Fruit fly (Drosophila melanogaster) whole organism, embryonic: ENCODE data around the gene Sbp2.

Source experiments
- CG10209 ChIP-seq: fragments of 200-800 bp; sonication (Bioruptor generic); optimal IDR thresholded peaks from 3 replicates; lab custom pipeline; 2017; ENCODE audit warnings: missing biosample characterization, mild to moderate bottlenecking, missing genetic modification characterization, missing genetic modification reagents
- CG10462 ChIP-seq: fragments of 200-800 bp; sonication (Bioruptor generic); optimal IDR thresholded peaks from 2 replicates; lab custom pipeline; 2016; ENCODE audit warnings: missing biosample characterization, missing genetic modification characterization
- CG11560 ChIP-seq: fragments of 200-800 bp; sonication (Bioruptor generic); IDR thresholded peaks from 3 replicates; pipeline ENCODE4 v1.3.6; 2022; ENCODE audit warnings: missing biosample characterization, missing genetic modification characterization
- CG12236 ChIP-seq: fragments of 200-800 bp; sonication (Bioruptor generic); optimal IDR thresholded peaks from 2 replicates; lab custom pipeline; 2016; ENCODE audit warnings: missing biosample characterization, missing genetic modification characterization
- CG13287 ChIP-seq: fragments of 200-800 bp; sonication (Bioruptor generic); IDR thresholded peaks from 2 replicates; pipeline ENCODE4 v1.3.6; 2022; ENCODE audit warnings: missing biosample characterization, missing genetic modification characterization; ENCODE audit not compliant: partially characterized antibody
- CG13424 ChIP-seq: fragments of 200-800 bp; sonication (Bioruptor generic); optimal IDR thresholded peaks from 2 replicates; lab custom pipeline; 2019; ENCODE audit warnings: missing biosample characterization, mild to moderate bottlenecking, missing genetic modification characterization, moderate library complexity
- CG15073 ChIP-seq: fragments of 200-800 bp; sonication (Bioruptor generic); optimal IDR thresholded peaks from 2 replicates; lab custom pipeline; 2016; ENCODE audit warnings: missing biosample characterization, missing genetic modification characterization
- CG17912 ChIP-seq: fragments of 200-800 bp; sonication (Bioruptor generic); optimal IDR thresholded peaks from 2 replicates; lab custom pipeline; 2018; ENCODE audit warnings: missing biosample characterization, mild to moderate bottlenecking, missing genetic modification characterization
- CG2202 ChIP-seq: fragments of 200-800 bp; sonication (Bioruptor generic); optimal IDR thresholded peaks from 2 replicates; lab custom pipeline; 2018; ENCODE audit warnings: missing biosample characterization, mild to moderate bottlenecking, missing genetic modification characterization
- CG33213 ChIP-seq: fragments of 200-800 bp; sonication (Bioruptor generic); optimal IDR thresholded peaks from 3 replicates; lab custom pipeline; 2016; ENCODE audit warnings: missing biosample characterization, missing genetic modification characterization
- CG3407 ChIP-seq: fragments of 200-800 bp; sonication (Bioruptor generic); optimal IDR thresholded peaks from 2 replicates; lab custom pipeline; 2018; ENCODE audit warnings: missing biosample characterization, mild to moderate bottlenecking, missing genetic modification characterization
- CG5180 ChIP-seq: fragments of 200-800 bp; sonication (Bioruptor generic); optimal IDR thresholded peaks from 3 replicates; lab custom pipeline; 2017; ENCODE audit warnings: missing biosample characterization, missing genetic modification characterization, mild to moderate bottlenecking, moderate library complexity, missing genetic modification reagents
- CG7928 ChIP-seq: fragments of 200-800 bp; sonication (Bioruptor generic); optimal IDR thresholded peaks from 2 replicates; lab custom pipeline; 2017; ENCODE audit warnings: missing biosample characterization, mild to moderate bottlenecking, missing genetic modification characterization
- CG8290 ChIP-seq, 3 experiments: fragments of 200-800 bp; sonication (Bioruptor generic); optimal IDR thresholded peaks; 2 replicates each; lab custom pipeline; 2016 to 2019; ENCODE audit warnings: missing biosample characterization in 3 of 3, missing genetic modification characterization in 3 of 3, mild to moderate bottlenecking in 2 of 3, moderate library complexity in 1 of 3
- CG9609 ChIP-seq: fragments of 200-800 bp; sonication (Bioruptor generic); optimal IDR thresholded peaks from 3 replicates; lab custom pipeline; 2016; ENCODE audit warnings: missing biosample characterization, missing genetic modification characterization
- CG9797 ChIP-seq: fragments of 200-800 bp; sonication (Bioruptor generic); optimal IDR thresholded peaks from 3 replicates; lab custom pipeline; 2018; ENCODE audit warnings: missing biosample characterization, mild to moderate bottlenecking, missing genetic modification characterization
- CkIIα-i1 ChIP-seq: fragments of 200-800 bp; sonication (Bioruptor generic); IDR thresholded peaks from 2 replicates; pipeline ENCODE4 v1.3.6; 2022; ENCODE audit warnings: missing biosample characterization, missing genetic modification characterization
- Elba2 ChIP-seq: fragments of 200-800 bp; sonication (Bioruptor generic); optimal IDR thresholded peaks from 3 replicates; lab custom pipeline; 2016; ENCODE audit warnings: missing biosample characterization, missing genetic modification characterization
- H15 ChIP-seq: fragments of 200-800 bp; sonication (Bioruptor generic); IDR thresholded peaks from 3 replicates; pipeline ENCODE4 v1.3.6; 2022; ENCODE audit warnings: missing biosample characterization, missing genetic modification characterization
- HHEX ChIP-seq: fragments of 200-800 bp; sonication (Bioruptor generic); optimal IDR thresholded peaks from 3 replicates; lab custom pipeline; 2017; ENCODE audit warnings: missing biosample characterization, mild to moderate bottlenecking, missing genetic modification characterization, missing genetic modification reagents
- HLH4C ChIP-seq: fragments of 200-800 bp; sonication (Bioruptor generic); IDR thresholded peaks from 3 replicates; pipeline ENCODE4 v1.3.6; 2022; ENCODE audit warnings: missing biosample characterization, missing genetic modification characterization; ENCODE audit not compliant: partially characterized antibody
- Hmx ChIP-seq: fragments of 200-800 bp; sonication (Bioruptor generic); optimal IDR thresholded peaks from 2 replicates; lab custom pipeline; 2016; ENCODE audit warnings: missing biosample characterization, missing genetic modification characterization
- Hsf ChIP-seq: fragments of 200-800 bp; sonication (Bioruptor generic); optimal IDR thresholded peaks from 3 replicates; lab custom pipeline; 2016; ENCODE audit warnings: missing biosample characterization, missing genetic modification characterization
- Mrtf ChIP-seq: fragments of 200-800 bp; sonication (Bioruptor generic); IDR thresholded peaks from 3 replicates; pipeline ENCODE4 v1.3.6; 2022; ENCODE audit warnings: missing biosample characterization, missing genetic modification characterization
- NFAT ChIP-seq: fragments of 200-800 bp; sonication (Bioruptor generic); IDR thresholded peaks from 2 replicates; pipeline ENCODE4 v1.3.6; 2022; ENCODE audit warnings: missing biosample characterization, missing genetic modification characterization
- Opbp ChIP-seq: fragments of 200-800 bp; sonication (Bioruptor generic); IDR thresholded peaks from 3 replicates; pipeline ENCODE4 v1.3.6; 2022; ENCODE audit warnings: missing biosample characterization, missing genetic modification characterization; ENCODE audit not compliant: partially characterized antibody
- Ravus ChIP-seq: fragments of 200-800 bp; sonication (Bioruptor generic); IDR thresholded peaks from 2 replicates; pipeline ENCODE4 v1.3.6; 2022; ENCODE audit warnings: missing biosample characterization, missing genetic modification characterization
- Rfx ChIP-seq: fragments of 200-800 bp; sonication (Bioruptor generic); IDR thresholded peaks from 2 replicates; pipeline ENCODE4 v1.3.6; 2022; ENCODE audit warnings: missing biosample characterization, missing genetic modification characterization
- aop ChIP-seq: fragments of 200-800 bp; sonication (Bioruptor generic); IDR thresholded peaks from 2 replicates; pipeline ENCODE4 v1.3.6; 2022; ENCODE audit warnings: missing biosample characterization, missing genetic modification characterization
- caup ChIP-seq: fragments of 200-800 bp; sonication (Bioruptor generic); optimal IDR thresholded peaks from 3 replicates; lab custom pipeline; 2017; ENCODE audit warnings: missing biosample characterization, mild to moderate bottlenecking, missing genetic modification characterization, moderate library complexity; ENCODE audit not compliant: severe bottlenecking
- ewg ChIP-seq: fragments of 200-800 bp; sonication (Bioruptor generic); optimal IDR thresholded peaks from 3 replicates; lab custom pipeline; 2017; ENCODE audit warnings: mild to moderate bottlenecking, missing biosample characterization, missing genetic modification reagents, missing genetic modification characterization
- fd96Cb ChIP-seq: fragments of 200-800 bp; sonication (Bioruptor generic); optimal IDR thresholded peaks from 2 replicates; lab custom pipeline; 2018; ENCODE audit warnings: missing biosample characterization, mild to moderate bottlenecking, missing genetic modification characterization, moderate library complexity
- grn ChIP-seq: fragments of 200-800 bp; sonication (Bioruptor generic); optimal IDR thresholded peaks from 3 replicates; lab custom pipeline; 2017; ENCODE audit warnings: missing biosample characterization, missing genetic modification characterization
- gsb ChIP-seq: fragments of 200-800 bp; sonication (Bioruptor generic); IDR thresholded peaks from 2 replicates; pipeline ENCODE4 v1.3.6; 2022; ENCODE audit warnings: missing biosample characterization, missing genetic modification characterization
- jumu ChIP-seq: fragments of 200-800 bp; sonication (Bioruptor generic); optimal IDR thresholded peaks from 3 replicates; lab custom pipeline; 2016; ENCODE audit warnings: missing biosample characterization, missing genetic modification characterization
- kah ChIP-seq: fragments of 200-800 bp; sonication (Bioruptor generic); optimal IDR thresholded peaks from 2 replicates; lab custom pipeline; 2018; ENCODE audit warnings: missing biosample characterization, mild to moderate bottlenecking, missing genetic modification characterization
- kay ChIP-seq: fragments of 200-800 bp; sonication (Bioruptor generic); optimal IDR thresholded peaks from 2 replicates; lab custom pipeline; 2016; ENCODE audit warnings: missing biosample characterization, missing genetic modification characterization
- org-1 ChIP-seq: fragments of 200-800 bp; sonication (Bioruptor generic); optimal IDR thresholded peaks from 2 replicates; lab custom pipeline; 2017; ENCODE audit warnings: missing biosample characterization, missing genetic modification characterization
- phol ChIP-seq: fragments of 200-800 bp; sonication (Bioruptor generic); optimal IDR thresholded peaks from 3 replicates; lab custom pipeline; 2018; ENCODE audit warnings: missing biosample characterization, mild to moderate bottlenecking, missing genetic modification characterization, moderate library complexity
- rib ChIP-seq: fragments of 200-800 bp; sonication (Bioruptor generic); IDR thresholded peaks from 2 replicates; pipeline ENCODE4 v1.3.6; 2022; ENCODE audit warnings: missing biosample characterization, missing genetic modification characterization
- salm ChIP-seq: fragments of 200-800 bp; sonication (Bioruptor generic); optimal IDR thresholded peaks from 2 replicates; lab custom pipeline; 2018; ENCODE audit warnings: missing biosample characterization, mild to moderate bottlenecking, missing genetic modification characterization
- sens-2 ChIP-seq: fragments of 200-800 bp; sonication (Bioruptor generic); IDR thresholded peaks from 2 replicates; pipeline ENCODE4 v1.3.6; 2022; ENCODE audit warnings: missing biosample characterization, missing genetic modification characterization
- sna ChIP-seq: fragments of 200-800 bp; sonication (Bioruptor generic); IDR thresholded peaks from 2 replicates; pipeline ENCODE4 v1.3.6; 2022; ENCODE audit warnings: missing biosample characterization, missing genetic modification characterization; ENCODE audit not compliant: partially characterized antibody
- tio ChIP-seq: fragments of 200-800 bp; sonication (Bioruptor generic); optimal IDR thresholded peaks from 2 replicates; lab custom pipeline; 2017; ENCODE audit warnings: missing biosample characterization, missing genetic modification characterization, inconsistent platforms
- unc-4 ChIP-seq: fragments of 200-800 bp; sonication (Bioruptor generic); IDR thresholded peaks from 2 replicates; pipeline ENCODE4 v1.3.6; 2022; ENCODE audit warnings: missing biosample characterization, missing genetic modification characterization; ENCODE audit not compliant: partially characterized antibody
- z ChIP-seq: fragments of 200-800 bp; sonication (Bioruptor generic); IDR thresholded peaks from 3 replicates; pipeline ENCODE4 v1.3.6; 2022; ENCODE audit warnings: missing biosample characterization, missing genetic modification characterization
- zfh2 ChIP-seq: fragments of 200-800 bp; sonication (Bioruptor generic); optimal IDR thresholded peaks from 2 replicates; lab custom pipeline; 2016; ENCODE audit warnings: missing biosample characterization, missing genetic modification characterization

Gene Sbp2

dm6 chr3L:8299224-8300130 is 4.5 kb upstream of the Sbp2 start, which contains the start of the genes Arl5 and CG13671 (continued):
- TF ChIP-seq CG13287 (GFP tag; lab: Robert Waterston, UW) (peak; percentile 85), NFAT (GFP tag; lab: Robert Waterston, UW) (peak; percentile 54; the same call in 1 of the 2 replicates), sens-2 (GFP tag; lab: Robert Waterston, UW) (0 out of 2 replicates have a peak, but pooled peaks have one; percentile 17), Hmx (peak; percentile 25), Rfx (peak; percentile 83), fd96Cb (tag; lab: Kevin White, UChicago) (peak; percentile 67), CG7928 (GFP tag; lab: Kevin White, UChicago) (peak; percentile 47), aop (GFP tag; lab: Robert Waterston, UW) (no peak), salm (tag; lab: Kevin White, UChicago) (peak; percentile 25), org-1 (peak; percentile 28), Elba2 (GFP tag; lab: Kevin White, UChicago) (peak; percentile 54), zfh2 (peak; percentile 80), Ravus (GFP tag; lab: Robert Waterston, UW) (peak; percentile 24), tio (GFP tag; lab: Kevin White, UChicago) (no peak), CG8290 (GFP tag; optimal IDR thresholded peaks at IDR 0.05; lab: Kevin White, UChicago) (peak; percentile 86), CG8290 (tag; optimal IDR thresholded peaks at IDR 0.05; lab: Kevin White, UChicago) (peak in 1 of 2 experiments; percentile 28), CG10209 (peak; percentile 76), z (GFP tag; lab: Robert Waterston, UW) (no peak), CG9797 (GFP tag; lab: Kevin White, UChicago) (peak; percentile 84), kah (GFP tag; lab: Kevin White, UChicago) (peak; percentile 28), CG12236 (GFP tag; lab: Kevin White, UChicago) (peak; percentile 5), Hsf (peak; percentile 69), CG11560 (tag; lab: Robert Waterston, UW) (no peak), grn (GFP tag; lab: Kevin White, UChicago) (peak; percentile 40), CG10462 (GFP tag; lab: Kevin White, UChicago) (peak; percentile 79), CG17912 (GFP tag; lab: Kevin White, UChicago) (no peak), Opbp (GFP tag; lab: Robert Waterston, UW) (peak; percentile 64; the same call in 2 of the 3 replicates), sna (GFP tag; lab: Robert Waterston, UW) (peak; percentile 72; the same call in 1 of the 2 replicates), jumu (peak; percentile 34), unc-4 (GFP tag; lab: Robert Waterston, UW) (peak; percentile 80), HLH4C (peak; percentile 70), kay (GFP tag; lab: Kevin White, UChicago) (peak; percentile 74), Mrtf (GFP tag; lab: Robert Waterston, UW) (peak; percentile 75), CG2202 (tag; lab: Kevin White, UChicago) (peak; percentile 68), HHEX (GFP tag; lab: Kevin White, UChicago) (peak; percentile 65), CG9609 (peak; percentile 67), H15 (GFP tag; lab: Robert Waterston, UW) (peak; percentile 83), caup (GFP tag; lab: Kevin White, UChicago) (peak; percentile 74), CG3407 (GFP tag; lab: Kevin White, UChicago) (peak; percentile 57), CG13424 (tag; lab: Kevin White, UChicago) (peak; percentile 47), CG15073 (peak; percentile 23), CkIIα-i1 (GFP tag; lab: Robert Waterston, UW) (no peak), CG33213 (GFP tag; lab: Kevin White, UChicago) (peak; percentile 74), gsb (GFP tag; lab: Robert Waterston, UW) (no peak), rib (GFP tag; lab: Robert Waterston, UW) (peak; percentile 34; the same call in 1 of the 2 replicates), phol (tag; lab: Kevin White, UChicago) (peak; percentile 86), ewg (GFP tag; lab: Kevin White, UChicago) (peak; percentile 49), CG5180 (GFP tag; lab: Kevin White, UChicago) (no peak)
